Worm (Caenorhabditis elegans): ENCODE measurements around the gene crm-1.

Gene crm-1

ce11 chrV:10319434-10319833 lies 12.5 kb downstream of the crm-1 start, which contains the start of gene B0024.11:
Gene B0024.11, minus strand, starts transcription at chrV:10319534.
- TF ChIP-seq pax-1 (tag; optimal IDR thresholded peaks at IDR 0.05) (no peak), ceh-2 (tag; optimal IDR thresholded peaks at IDR 0.05) (no peak), ets-4 (tag; optimal IDR thresholded peaks at IDR 0.05) (no peak), che-1 (tag; optimal IDR thresholded peaks at IDR 0.05) (no peak), lin-11 (tag; optimal IDR thresholded peaks at IDR 0.05) (no peak), fkh-10 (GFP tag; optimal IDR thresholded peaks at IDR 0.05) (no peak), ceh-9 (tag; optimal IDR thresholded peaks at IDR 0.05) (no peak), ama-1 (optimal IDR thresholded peaks at IDR 0.05) (no peak)

DNA sequence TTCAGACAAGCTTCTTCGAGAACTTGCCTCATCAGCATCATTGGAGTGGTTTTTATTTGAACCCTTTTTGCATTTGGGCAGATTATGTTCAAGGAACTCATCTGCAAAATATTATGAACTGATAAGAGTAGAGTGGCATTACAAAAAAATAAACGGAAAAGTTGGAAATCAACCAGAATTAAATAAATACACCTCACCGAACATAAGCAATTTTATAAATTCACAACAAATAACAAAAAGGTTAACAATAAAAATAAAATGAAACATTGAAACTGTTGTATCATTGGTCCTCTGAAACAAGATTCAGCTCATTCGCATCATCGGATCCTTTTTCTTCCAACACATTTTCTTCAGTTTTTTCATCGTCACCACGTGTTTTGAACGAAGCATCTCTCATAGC lies 14.6 kb downstream of the crm-1 start, which contains the start of gene asps-1:
Gene asps-1, minus strand, starts transcription at position 101 of the 400 bp plus-strand sequence.
- no peak for TF ChIP-seq unc-42 (tag; optimal IDR thresholded peaks at IDR 0.05)
- no peak for TF ChIP-seq ama-1 (optimal IDR thresholded peaks at IDR 0.05)
- TF ChIP-seq tbx-7 (tag; optimal IDR thresholded peaks at IDR 0.05): no peak
- TF ChIP-seq hlh-8 (tag; optimal IDR thresholded peaks at IDR 0.05): no peak
- no peak for TF ChIP-seq unc-3 (GFP tag; conservative IDR thresholded peaks at IDR 0.05)
- TF ChIP-seq unc-3 (tag; optimal IDR thresholded peaks at IDR 0.05): no peak
- TF ChIP-seq ets-4 (tag; optimal IDR thresholded peaks at IDR 0.05): no peak
- no peak for TF ChIP-seq lim-6 (tag; optimal IDR thresholded peaks at IDR 0.05)
- TF ChIP-seq tbx-2 (tag; optimal IDR thresholded peaks at IDR 0.05): no peak
- no peak for TF ChIP-seq ahr-1 (tag; optimal IDR thresholded peaks at IDR 0.05)
- no peak for TF ChIP-seq hlh-15 (tag; optimal IDR thresholded peaks at IDR 0.05)
- TF ChIP-seq odd-2 (tag; optimal IDR thresholded peaks at IDR 0.05): no peak

DNA sequence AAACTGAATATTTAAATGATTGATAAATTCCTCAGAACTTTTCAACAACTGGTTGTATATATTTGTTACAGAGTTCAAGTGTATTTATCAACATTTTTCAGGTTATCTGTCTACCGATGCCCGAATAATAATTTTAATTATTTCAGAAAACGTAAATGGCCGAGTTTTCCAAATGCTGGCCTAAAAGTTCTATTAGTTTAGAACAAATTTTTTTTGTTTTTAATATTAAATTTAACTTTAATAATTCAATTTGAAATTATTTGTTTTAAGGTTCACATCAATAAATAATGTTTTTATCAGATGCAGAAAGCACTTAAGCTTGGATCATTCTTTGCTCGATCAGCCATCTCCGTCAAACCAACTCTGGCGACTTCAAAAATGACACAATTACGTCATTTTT lies 17.5 kb downstream of the crm-1 start, which contains the start of gene trx-2:
Gene trx-2, plus strand, starts transcription at position 301 of the 400 bp plus-strand sequence.
- no peak for TF ChIP-seq ceh-30 (tag; optimal IDR thresholded peaks at IDR 0.05)
- no peak for TF ChIP-seq ceh-31 (tag; optimal IDR thresholded peaks at IDR 0.05)
- TF ChIP-seq unc-3 (GFP tag; conservative IDR thresholded peaks at IDR 0.05): no peak
- TF ChIP-seq unc-3 (tag; optimal IDR thresholded peaks at IDR 0.05): no peak
- no peak for TF ChIP-seq hlh-13 (GFP tag; optimal IDR thresholded peaks at IDR 0.05)
- TF ChIP-seq npax-4 (tag; optimal IDR thresholded peaks at IDR 0.05): no peak
- no peak for TF ChIP-seq hlh-6 (tag; optimal IDR thresholded peaks at IDR 0.05)
- TF ChIP-seq dmd-4 (tag; optimal IDR thresholded peaks at IDR 0.05; ENCODE audit: borderline replicate concordance): no peak
- TF ChIP-seq ztf-16 (tag; optimal IDR thresholded peaks at IDR 0.05): no peak
- TF ChIP-seq elt-2 (tag; optimal IDR thresholded peaks at IDR 0.05): no peak
- no peak for TF ChIP-seq nhr-232 (tag; optimal IDR thresholded peaks at IDR 0.05)
- TF ChIP-seq pqm-1 (tag; optimal IDR thresholded peaks at IDR 0.05): no peak
- TF ChIP-seq ref-2 (tag; optimal IDR thresholded peaks at IDR 0.05): no peak
- TF ChIP-seq K09A11.1 (tag; optimal IDR thresholded peaks at IDR 0.05; ENCODE audit: insufficient read depth): no peak
- TF ChIP-seq sox-4 (tag; optimal IDR thresholded peaks at IDR 0.05): no peak
- TF ChIP-seq unc-86 (tag; optimal IDR thresholded peaks at IDR 0.05): no peak
- no peak for TF ChIP-seq ceh-48 (tag; optimal IDR thresholded peaks at IDR 0.05)
- no peak for TF ChIP-seq C08G9.2 (tag; optimal IDR thresholded peaks at IDR 0.05)
- no peak for TF ChIP-seq nhr-11 (tag; optimal IDR thresholded peaks at IDR 0.05)

DNA sequence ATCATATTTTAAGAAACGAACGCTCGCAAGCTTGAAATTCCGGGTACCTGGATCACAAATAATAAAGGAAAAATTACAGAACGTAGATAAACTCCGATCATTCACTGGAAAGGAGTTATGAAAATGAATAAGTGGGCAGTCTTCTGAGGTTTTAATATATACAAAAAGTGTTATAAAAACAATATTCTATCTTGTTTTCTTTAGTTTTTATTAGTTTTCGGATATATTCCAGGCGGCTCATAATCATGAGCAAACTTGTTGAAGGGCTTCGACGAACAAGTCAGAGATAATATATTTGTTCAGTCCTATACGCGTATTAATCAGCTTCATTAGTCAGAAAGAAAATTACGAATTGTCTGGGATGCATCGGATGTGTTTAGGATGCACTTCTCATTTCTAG lies 18.0 kb downstream of the crm-1 start, which contains the start of gene gcy-6:
Gene gcy-6, minus strand, starts transcription at position 101 of the 400 bp plus-strand sequence.
- no peak for TF ChIP-seq pros-1 (tag; optimal IDR thresholded peaks at IDR 0.05)
- no peak for TF ChIP-seq Y22D7AL.16 (tag; optimal IDR thresholded peaks at IDR 0.05)
- no peak for TF ChIP-seq mec-3 (tag; optimal IDR thresholded peaks at IDR 0.05; ENCODE audit: borderline replicate concordance)
- TF ChIP-seq pha-2 (tag; optimal IDR thresholded peaks at IDR 0.05): no peak
- no peak for TF ChIP-seq unc-3 (GFP tag; conservative IDR thresholded peaks at IDR 0.05)
- TF ChIP-seq unc-3 (tag; optimal IDR thresholded peaks at IDR 0.05): no peak
- TF ChIP-seq ceh-34 (tag; optimal IDR thresholded peaks at IDR 0.05): no peak
- TF ChIP-seq sox-4 (tag; optimal IDR thresholded peaks at IDR 0.05): no peak
- no peak for TF ChIP-seq tbx-7 (tag; optimal IDR thresholded peaks at IDR 0.05)
- TF ChIP-seq che-1 (tag; optimal IDR thresholded peaks at IDR 0.05): no peak

Measured in whole organism, late embryonic.